Fruit fly (Drosophila melanogaster) Kc167 (cell line): ENCODE measurements around the gene Tl.

Experiments
- Myc ChIP-seq: fragments of >200 bp; optimal IDR thresholded peaks from 2 replicates; lab custom pipeline; 2017; ENCODE audit warnings: missing external identifiers
- Sin3A ChIP-seq: fragments of >200 bp; optimal IDR thresholded peaks from 2 replicates; lab custom pipeline; 2018; ENCODE audit warnings: missing external identifiers
- h ChIP-seq: fragments of >200 bp; optimal IDR thresholded peaks from 3 replicates; lab custom pipeline; 2018; ENCODE audit warnings: missing external identifiers
- insv ChIP-seq: fragments of >200 bp; optimal IDR thresholded peaks from 3 replicates; lab custom pipeline; 2018; ENCODE audit warnings: missing external identifiers
- psq ChIP-seq: fragments of >200 bp; optimal IDR thresholded peaks from 2 replicates; lab custom pipeline; 2017; ENCODE audit warnings: missing external identifiers
- ttk ChIP-seq: sonication (Bioruptor generic); optimal IDR thresholded peaks from 2 replicates; lab custom pipeline; 2017; ENCODE audit warnings: missing external identifiers

Gene Tl

dm6 chr3R:26870494-26870893 is 71.7 kb downstream of the Tl start:
- no peak for TF ChIP-seq psq (lab: Kevin White, UChicago)
- no peak for TF ChIP-seq h (lab: Kevin White, UChicago)
- no peak for TF ChIP-seq ttk (lab: Kevin White, UChicago)
- TF ChIP-seq Sin3A (lab: Kevin White, UChicago), result no peak
- no peak for TF ChIP-seq Myc (lab: Kevin White, UChicago)
- no peak for TF ChIP-seq insv (lab: Kevin White, UChicago)

- TF ChIP-seq insv (lab: Kevin White, UChicago) (no peak), ttk (lab: Kevin White, UChicago) (no peak), Myc (lab: Kevin White, UChicago) (no peak), h (lab: Kevin White, UChicago) (no peak), psq (lab: Kevin White, UChicago) (no peak), Sin3A (lab: Kevin White, UChicago) (no peak)
These were observed 72.2 kb downstream of the Tl start for dm6 chr3R:26871061-26871460.

- no peak for TF ChIP-seq psq (lab: Kevin White, UChicago)
- TF ChIP-seq Sin3A (lab: Kevin White, UChicago), result no peak
- no peak for TF ChIP-seq h (lab: Kevin White, UChicago)
- no peak for TF ChIP-seq insv (lab: Kevin White, UChicago)
- TF ChIP-seq Myc (lab: Kevin White, UChicago), result no peak
- no peak for TF ChIP-seq ttk (lab: Kevin White, UChicago)
These were observed 73.0 kb downstream of the Tl start, which contains the start of gene SPARC for dm6 chr3R:26871852-26872251. SPARC (minus strand) TSS chr3R:26871995.

DNA sequence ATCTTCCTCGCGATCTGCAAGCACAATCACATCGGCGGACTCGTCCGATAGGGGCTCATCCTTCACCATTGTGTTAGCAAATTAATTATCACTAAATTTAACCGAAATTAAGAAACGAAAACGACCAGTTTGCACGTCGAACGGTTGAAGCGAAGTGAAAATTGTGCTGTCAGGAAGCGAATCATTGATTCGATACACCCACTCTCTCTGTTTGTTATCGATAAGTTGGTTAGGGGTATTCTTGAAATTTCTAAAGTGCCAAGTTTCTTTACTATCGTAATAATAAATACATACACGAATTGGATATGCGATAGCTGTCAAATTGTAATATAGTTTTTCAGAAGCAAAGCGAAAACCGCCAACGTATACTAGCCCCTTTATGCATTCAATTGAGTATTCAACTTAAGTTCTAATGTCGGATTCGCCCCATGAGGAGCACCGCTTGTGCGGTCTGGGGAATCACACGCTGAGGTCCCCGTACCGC is 76.7 kb downstream of the Tl start, which contains the start of gene Rb97D:
Gene Rb97D, minus strand, starts transcription at position 199 of the 484 bp plus-strand sequence.
- TF ChIP-seq h (lab: Kevin White, UChicago) (no peak), psq (lab: Kevin White, UChicago) (no peak), ttk (lab: Kevin White, UChicago) (no peak), Sin3A (lab: Kevin White, UChicago) (no peak), Myc (lab: Kevin White, UChicago) (no peak), insv (lab: Kevin White, UChicago) (no peak)

dm6 chr3R:26876432-26876831 is 77.6 kb downstream of the Tl start, which contains the start of gene CG5500:
CG5500 (plus strand) TSS chr3R:26876630.
- no peak for TF ChIP-seq psq (lab: Kevin White, UChicago)
- no peak for TF ChIP-seq h (lab: Kevin White, UChicago)
- TF ChIP-seq insv (lab: Kevin White, UChicago), result no peak
- TF ChIP-seq Myc (lab: Kevin White, UChicago), result no peak
- TF ChIP-seq Sin3A (lab: Kevin White, UChicago), result no peak

DNA sequence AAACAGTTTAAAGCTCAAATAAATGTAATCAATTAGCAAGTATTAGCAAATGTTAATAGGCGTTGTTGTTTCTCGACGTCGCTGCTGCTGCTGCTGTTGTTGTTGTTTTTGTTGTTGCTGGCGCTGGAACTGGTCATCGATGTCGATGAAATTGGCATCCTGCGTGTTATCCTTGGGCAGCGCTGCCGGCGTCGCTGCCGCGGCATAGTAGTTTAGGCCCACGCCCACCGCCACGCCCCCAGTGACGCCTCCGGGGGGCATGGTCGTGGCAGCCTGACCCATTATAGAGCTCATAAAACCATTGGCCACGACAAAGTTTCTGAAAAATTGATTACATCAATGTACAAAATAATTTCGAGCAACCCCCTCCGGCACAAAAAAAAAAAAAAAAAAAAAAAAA is 78.0 kb downstream of the Tl start:
- TF ChIP-seq psq (lab: Kevin White, UChicago) (no peak), Sin3A (lab: Kevin White, UChicago) (no peak), ttk (lab: Kevin White, UChicago) (peak; percentile 27)

DNA sequence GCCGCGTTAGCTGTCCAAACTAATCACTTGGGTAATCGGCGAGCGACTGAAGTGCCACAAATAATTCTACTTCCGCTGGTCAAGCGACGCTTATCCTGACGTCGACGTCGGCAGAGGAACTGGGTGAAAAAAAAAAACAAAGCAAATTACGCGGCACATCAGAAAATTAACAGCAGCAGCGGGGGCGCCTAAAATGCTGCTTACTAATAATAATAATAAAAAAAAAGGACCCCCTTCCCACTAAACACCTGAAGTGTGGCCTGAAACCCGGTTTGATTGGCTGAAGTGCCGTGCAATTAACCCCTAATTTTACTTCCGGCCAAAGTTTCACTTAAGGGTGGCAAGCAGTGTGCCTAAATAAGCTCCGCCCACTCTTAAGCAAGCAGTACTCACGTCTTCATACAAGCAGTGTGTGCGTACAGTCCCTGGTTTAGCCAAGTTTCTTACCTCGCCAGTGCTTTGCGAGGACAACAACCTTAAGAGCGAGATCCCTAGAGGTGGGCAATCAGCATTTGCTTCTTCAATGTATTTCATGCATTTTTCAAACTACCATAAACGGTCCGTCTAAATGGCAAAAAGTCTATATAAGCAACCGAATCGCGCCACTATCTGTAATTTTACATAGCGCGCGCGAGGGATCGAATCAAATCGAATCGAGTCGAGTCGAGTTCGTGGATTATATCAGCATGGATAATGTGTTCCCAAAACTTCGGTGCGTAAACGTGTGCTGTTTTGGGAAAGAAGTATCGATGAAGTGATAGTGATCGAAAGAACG is 82.5 kb downstream of the Tl start, which contains the start of the genes ro and T48:
Gene ro, minus strand, starts transcription at position 51 of the 775 bp plus-strand sequence.
Gene T48, plus strand, starts transcription at position 614 of the 775 bp plus-strand sequence.
- TF ChIP-seq psq (lab: Kevin White, UChicago), result no peak

dm6 chr3R:26882230-26883014 is 83.6 kb downstream of the Tl start:
- TF ChIP-seq psq (lab: Kevin White, UChicago), result no peak
- TF ChIP-seq Myc (lab: Kevin White, UChicago), result no peak
- no peak for TF ChIP-seq h (lab: Kevin White, UChicago)
- TF ChIP-seq ttk (lab: Kevin White, UChicago), result no peak
- TF ChIP-seq insv (lab: Kevin White, UChicago), result no peak
- TF ChIP-seq Sin3A (lab: Kevin White, UChicago), result no peak

dm6 chr3R:26883015-26883292 is 84.1 kb downstream of the Tl start:
- TF ChIP-seq Sin3A (lab: Kevin White, UChicago) (no peak), h (lab: Kevin White, UChicago) (no peak), insv (lab: Kevin White, UChicago) (no peak), psq (lab: Kevin White, UChicago) (no peak), Myc (lab: Kevin White, UChicago) (no peak), ttk (lab: Kevin White, UChicago) (no peak)

DNA sequence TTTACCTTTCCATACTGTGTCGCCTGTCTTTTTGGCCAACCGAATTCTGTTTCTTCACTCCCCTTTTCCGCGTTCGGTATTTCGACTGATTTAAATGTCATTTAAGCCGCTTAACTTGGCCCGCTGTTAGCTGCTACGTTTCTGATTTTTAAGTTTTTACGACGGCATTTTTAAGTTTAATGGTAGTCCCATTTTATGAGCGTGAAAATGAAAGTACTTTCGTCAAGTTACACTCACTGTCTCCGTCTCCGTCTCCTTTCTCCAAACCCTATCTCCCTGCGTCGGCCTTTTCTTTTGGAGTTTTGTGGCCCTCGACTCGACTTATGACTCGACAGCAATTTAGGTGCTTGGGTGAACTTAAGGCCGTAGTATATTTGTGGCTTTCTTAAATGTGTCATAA is 86.4 kb downstream of the Tl start:
- TF ChIP-seq psq (lab: Kevin White, UChicago) (no peak), Sin3A (lab: Kevin White, UChicago) (no peak), Myc (lab: Kevin White, UChicago) (no peak), ttk (lab: Kevin White, UChicago) (no peak)

DNA sequence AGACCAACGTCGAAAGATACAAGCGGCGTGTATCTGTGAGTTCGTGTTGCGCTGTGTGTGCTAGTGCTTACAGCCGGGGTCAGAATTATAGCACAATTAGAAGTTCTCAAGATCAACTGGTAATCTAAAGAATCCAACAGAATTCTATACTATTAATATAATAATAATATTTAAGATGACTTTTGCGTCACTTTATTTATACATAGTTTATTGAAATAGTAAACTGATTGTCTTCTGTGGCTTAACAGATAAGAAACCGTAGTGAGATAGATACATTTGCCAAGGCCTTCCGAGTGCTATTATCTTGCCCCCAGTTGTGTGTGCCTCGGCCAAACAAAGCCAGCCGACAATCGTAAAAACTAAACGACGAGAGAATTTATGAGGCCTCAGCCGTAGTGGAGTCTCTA is 87.4 kb downstream of the Tl start:
- TF ChIP-seq psq (lab: Kevin White, UChicago) (no peak), Sin3A (lab: Kevin White, UChicago) (no peak), insv (lab: Kevin White, UChicago) (no peak), ttk (lab: Kevin White, UChicago) (no peak)
